Fruit fly (Drosophila melanogaster) whole organism, embryonic: ENCODE results near the gene anchor.
A peak's percentile ranks its signal among the peaks of the same experiment; 100 is the strongest.

ENCODE experiments used
- Adf1 ChIP-seq: fragments of 200-800 bp; sonication (Bioruptor generic); IDR thresholded peaks from 2 replicates; pipeline ENCODE4 v1.3.6; 2022; ENCODE audit warnings: missing biosample characterization, missing genetic modification characterization
- CG10209 ChIP-seq: fragments of 200-800 bp; sonication (Bioruptor generic); optimal IDR thresholded peaks from 3 replicates; lab custom pipeline; 2017; ENCODE audit warnings: missing biosample characterization, mild to moderate bottlenecking, missing genetic modification characterization, missing genetic modification reagents
- CG10274 ChIP-seq: fragments of 200-800 bp; sonication (Bioruptor generic); optimal IDR thresholded peaks from 3 replicates; lab custom pipeline; 2017; ENCODE audit warnings: missing biosample characterization, mild to moderate bottlenecking, missing genetic modification characterization
- CG10543 ChIP-seq: fragments of 200-800 bp; sonication (Bioruptor generic); optimal IDR thresholded peaks from 3 replicates; lab custom pipeline; 2017; ENCODE audit warnings: missing biosample characterization, mild to moderate bottlenecking, missing genetic modification characterization, moderate library complexity
- CG11247 ChIP-seq: fragments of 200-800 bp; sonication (Bioruptor generic); IDR thresholded peaks from 2 replicates; pipeline ENCODE4 v1.3.6; 2022; ENCODE audit warnings: missing biosample characterization, missing genetic modification characterization
- CG11695 ChIP-seq: fragments of 200-800 bp; sonication (Bioruptor generic); IDR thresholded peaks from 3 replicates; pipeline ENCODE4 v1.3.6; 2022; ENCODE audit warnings: missing biosample characterization, missing genetic modification characterization
- CG13894 ChIP-seq: fragments of 200-800 bp; sonication (Bioruptor generic); optimal IDR thresholded peaks from 3 replicates; lab custom pipeline; 2018; ENCODE audit warnings: missing biosample characterization, mild to moderate bottlenecking, missing genetic modification characterization, moderate library complexity
- CG15011 ChIP-seq: fragments of 200-800 bp; sonication (Bioruptor generic); optimal IDR thresholded peaks from 3 replicates; lab custom pipeline; 2018; ENCODE audit warnings: missing biosample characterization, mild to moderate bottlenecking, missing genetic modification characterization
- CG16779 ChIP-seq: fragments of 200-800 bp; sonication (Bioruptor generic); IDR thresholded peaks from 2 replicates; pipeline ENCODE4 v1.3.6; 2022; ENCODE audit warnings: missing biosample characterization, missing genetic modification characterization
- CG17361 ChIP-seq: fragments of 200-800 bp; sonication (Bioruptor generic); IDR thresholded peaks from 3 replicates; pipeline ENCODE4 v1.3.6; 2022; ENCODE audit warnings: missing biosample characterization, missing genetic modification characterization
- CG18764 ChIP-seq: fragments of 200-800 bp; sonication (Bioruptor generic); optimal IDR thresholded peaks from 3 replicates; lab custom pipeline; 2016; ENCODE audit warnings: missing biosample characterization, missing genetic modification characterization
- CG2712 ChIP-seq: fragments of 200-800 bp; optimal IDR thresholded peaks from 3 replicates; lab custom pipeline; 2019; ENCODE audit warnings: missing biosample characterization, mild to moderate bottlenecking, missing genetic modification characterization, moderate library complexity
- CG34376 ChIP-seq: fragments of 200-800 bp; sonication (Bioruptor generic); optimal IDR thresholded peaks from 2 replicates; lab custom pipeline; 2018; ENCODE audit warnings: missing biosample characterization, mild to moderate bottlenecking, missing genetic modification characterization
- CG6272 ChIP-seq: fragments of 200-800 bp; sonication (Bioruptor generic); IDR thresholded peaks from 2 replicates; pipeline ENCODE4 v1.3.6; 2022; ENCODE audit warnings: missing biosample characterization, missing genetic modification characterization
- CG6683 ChIP-seq: fragments of 200-800 bp; sonication (Bioruptor generic); optimal IDR thresholded peaks from 2 replicates; lab custom pipeline; 2017; ENCODE audit warnings: missing biosample characterization, mild to moderate bottlenecking, missing genetic modification characterization, missing genetic modification reagents
- CG6813 ChIP-seq: fragments of 200-800 bp; sonication (Bioruptor generic); optimal IDR thresholded peaks from 2 replicates; lab custom pipeline; 2017; ENCODE audit warnings: missing biosample characterization, missing genetic modification characterization, mild to moderate bottlenecking, moderate library complexity, missing genetic modification reagents
- CG9876 ChIP-seq: fragments of 200-800 bp; sonication (Bioruptor generic); optimal IDR thresholded peaks from 2 replicates; lab custom pipeline; 2016; ENCODE audit warnings: missing biosample characterization, missing genetic modification characterization
- CG9932 ChIP-seq: fragments of 200-800 bp; sonication (Bioruptor generic); IDR thresholded peaks from 2 replicates; pipeline ENCODE4 v1.3.6; 2022; ENCODE audit warnings: missing biosample characterization, missing genetic modification characterization
- CHES-1-like ChIP-seq: fragments of 200-800 bp; sonication (Bioruptor generic); optimal IDR thresholded peaks from 2 replicates; lab custom pipeline; 2016; ENCODE audit warnings: missing biosample characterization, missing genetic modification characterization
- Camta ChIP-seq: fragments of 200-800 bp; sonication (Bioruptor generic); optimal IDR thresholded peaks from 2 replicates; lab custom pipeline; 2016; ENCODE audit warnings: missing biosample characterization, missing genetic modification characterization
- CkIIα-i1 ChIP-seq: fragments of 200-800 bp; sonication (Bioruptor generic); IDR thresholded peaks from 2 replicates; pipeline ENCODE4 v1.3.6; 2022; ENCODE audit warnings: missing biosample characterization, missing genetic modification characterization
- Dek ChIP-seq: fragments of 200-800 bp; sonication (Bioruptor generic); optimal IDR thresholded peaks from 3 replicates; lab custom pipeline; 2019; ENCODE audit warnings: missing biosample characterization, mild to moderate bottlenecking, missing genetic modification characterization, moderate library complexity
- Dip3 ChIP-seq: fragments of 200-800 bp; sonication (Bioruptor generic); optimal IDR thresholded peaks from 3 replicates; lab custom pipeline; 2016; ENCODE audit warnings: missing biosample characterization, missing genetic modification characterization
- ERR ChIP-seq: fragments of 200-800 bp; sonication (Bioruptor generic); optimal IDR thresholded peaks from 2 replicates; lab custom pipeline; 2016; ENCODE audit warnings: missing biosample characterization, missing genetic modification characterization
- Fer3 ChIP-seq: fragments of 200-800 bp; sonication (Bioruptor generic); optimal IDR thresholded peaks from 2 replicates; lab custom pipeline; 2018; ENCODE audit warnings: missing biosample characterization, mild to moderate bottlenecking, missing genetic modification characterization, moderate library complexity
- HLH54F ChIP-seq: fragments of 200-800 bp; sonication (Bioruptor generic); optimal IDR thresholded peaks from 3 replicates; lab custom pipeline; 2016; ENCODE audit warnings: missing biosample characterization, missing genetic modification characterization
- Hand ChIP-seq: fragments of 200-800 bp; sonication (Bioruptor generic); optimal IDR thresholded peaks from 2 replicates; lab custom pipeline; 2017; ENCODE audit warnings: mild to moderate bottlenecking, missing biosample characterization, missing genetic modification reagents, missing genetic modification characterization
- Rfx ChIP-seq: fragments of 200-800 bp; sonication (Bioruptor generic); IDR thresholded peaks from 2 replicates; pipeline ENCODE4 v1.3.6; 2022; ENCODE audit warnings: missing biosample characterization, missing genetic modification characterization
- ac ChIP-seq: fragments of 200-800 bp; sonication (Bioruptor generic); optimal IDR thresholded peaks from 3 replicates; lab custom pipeline; 2017; ENCODE audit warnings: missing biosample characterization, mild to moderate bottlenecking, missing genetic modification characterization
- cato ChIP-seq: fragments of 200-800 bp; sonication (Bioruptor generic); optimal IDR thresholded peaks from 2 replicates; lab custom pipeline; 2016; ENCODE audit warnings: missing biosample characterization, missing genetic modification characterization, borderline replicate concordance
- cwo ChIP-seq: fragments of 200-800 bp; sonication (Bioruptor generic); optimal IDR thresholded peaks from 3 replicates; lab custom pipeline; 2017; ENCODE audit warnings: missing biosample characterization, missing genetic modification characterization, mild to moderate bottlenecking, moderate library complexity, missing genetic modification reagents
- dmrt11E ChIP-seq: fragments of 200-800 bp; sonication (Bioruptor generic); optimal IDR thresholded peaks from 3 replicates; lab custom pipeline; 2018; ENCODE audit warnings: missing biosample characterization, mild to moderate bottlenecking, missing genetic modification characterization, moderate library complexity
- dpn ChIP-seq, 2 experiments: fragments of 200-800 bp; sonication (Bioruptor generic); optimal IDR thresholded peaks; 3 replicates each; lab custom pipeline; 2016; ENCODE audit warnings: missing biosample characterization in 2 of 2, missing genetic modification characterization in 2 of 2
- eve ChIP-seq, 2 experiments: fragments of >200 bp; optimal IDR thresholded peaks; 2 replicates each; lab custom pipeline; 2017; ENCODE audit warnings: missing biosample characterization in 2 of 2, missing genetic modification characterization in 2 of 2
- gro ChIP-seq: fragments of 200-800 bp; sonication (Bioruptor generic); optimal IDR thresholded peaks from 2 replicates; lab custom pipeline; 2016; ENCODE audit warnings: missing biosample characterization, missing genetic modification characterization
- gsb ChIP-seq: fragments of 200-800 bp; sonication (Bioruptor generic); IDR thresholded peaks from 2 replicates; pipeline ENCODE4 v1.3.6; 2022; ENCODE audit warnings: missing biosample characterization, missing genetic modification characterization
- ham ChIP-seq: fragments of 200-800 bp; sonication (Bioruptor generic); IDR thresholded peaks from 2 replicates; pipeline ENCODE4 v1.3.6; 2022; ENCODE audit warnings: missing biosample characterization, missing genetic modification characterization
- hkb ChIP-seq, 2 experiments: fragments of 200-800 bp in 1 of 2; fragments of >200 bp in 1 of 2; sonication (Bioruptor generic) in 1 of 2; IDR thresholded peaks in 1 of 2; optimal IDR thresholded peaks in 1 of 2; 2 replicates each; pipeline versions ENCODE4 v1.3.6 to Lab custom; 2017 to 2022; ENCODE audit warnings: missing biosample characterization in 1 of 2, missing genetic modification characterization in 1 of 2
- insv ChIP-seq, 2 experiments: fragments of 200-800 bp; sonication (Bioruptor generic); optimal IDR thresholded peaks; 3 replicates each; lab custom pipeline; 2016 to 2018; ENCODE audit warnings: missing biosample characterization in 2 of 2, missing genetic modification characterization in 2 of 2
- peb ChIP-seq: fragments of 200-800 bp; sonication (Bioruptor generic); IDR thresholded peaks from 2 replicates; pipeline ENCODE4 v1.3.6; 2022; ENCODE audit warnings: missing biosample characterization, missing genetic modification characterization
- pfk ChIP-seq: fragments of 200-800 bp; sonication (Bioruptor generic); optimal IDR thresholded peaks from 2 replicates; lab custom pipeline; 2018; ENCODE audit warnings: missing biosample characterization, mild to moderate bottlenecking, missing genetic modification characterization, moderate library complexity
- pho ChIP-seq: fragments of 200-800 bp; sonication (Bioruptor generic); optimal IDR thresholded peaks from 2 replicates; lab custom pipeline; 2016; ENCODE audit warnings: missing biosample characterization, missing genetic modification characterization
- schlank ChIP-seq: fragments of 200-800 bp; sonication (Bioruptor generic); optimal IDR thresholded peaks from 2 replicates; lab custom pipeline; 2018; ENCODE audit warnings: missing biosample characterization, mild to moderate bottlenecking, missing genetic modification characterization
- scrt ChIP-seq: fragments of 200-800 bp; sonication (Bioruptor generic); optimal IDR thresholded peaks from 2 replicates; lab custom pipeline; 2018; ENCODE audit warnings: missing biosample characterization, mild to moderate bottlenecking, missing genetic modification characterization, moderate library complexity
- sd ChIP-seq: fragments of 200-800 bp; sonication (Bioruptor generic); optimal IDR thresholded peaks from 3 replicates; lab custom pipeline; 2018; ENCODE audit warnings: missing biosample characterization, mild to moderate bottlenecking, missing genetic modification characterization, moderate library complexity
- sna ChIP-seq: fragments of 200-800 bp; sonication (Bioruptor generic); IDR thresholded peaks from 2 replicates; pipeline ENCODE4 v1.3.6; 2022; ENCODE audit warnings: missing biosample characterization, missing genetic modification characterization; ENCODE audit not compliant: partially characterized antibody
- so ChIP-seq: fragments of 200-800 bp; sonication (Bioruptor generic); IDR thresholded peaks from 3 replicates; pipeline ENCODE4 v1.3.6; 2022; ENCODE audit warnings: missing biosample characterization, missing genetic modification characterization
- sug ChIP-seq: fragments of 200-800 bp; optimal IDR thresholded peaks from 2 replicates; lab custom pipeline; 2019; ENCODE audit warnings: missing biosample characterization, mild to moderate bottlenecking, missing genetic modification characterization, moderate library complexity
- tup ChIP-seq: fragments of 200-800 bp; sonication (Bioruptor generic); optimal IDR thresholded peaks from 2 replicates; lab custom pipeline; 2016; ENCODE audit warnings: missing biosample characterization, mild to moderate bottlenecking, missing genetic modification characterization, moderate library complexity
- vvl ChIP-seq: fragments of 200-800 bp; sonication (Bioruptor generic); IDR thresholded peaks from 2 replicates; pipeline ENCODE4 v1.3.6; 2022; ENCODE audit warnings: missing biosample characterization, missing genetic modification characterization

anchor gene

DNA sequence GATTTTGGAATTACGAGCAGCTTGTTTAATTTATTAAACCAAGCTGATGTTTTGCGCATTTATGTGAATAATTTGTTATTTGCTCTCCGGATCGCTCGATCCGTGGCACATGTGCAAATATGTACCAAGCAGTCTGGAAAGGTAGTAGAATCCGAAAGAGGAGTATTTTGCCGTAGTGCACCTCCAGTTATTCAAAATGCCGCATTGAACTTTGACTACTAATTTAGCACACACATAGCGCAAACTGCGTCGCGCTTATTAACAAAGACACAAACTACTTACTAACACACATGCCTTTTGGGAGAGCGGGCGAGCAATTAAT lies 37.6 kb downstream of the anchor start (continued):
- no peak for TF ChIP-seq ac
- peak; percentile 55 for TF ChIP-seq sd (tag; lab: Kevin White, UChicago)
- peak; percentile 38 for TF ChIP-seq pfk (GFP tag; lab: Kevin White, UChicago)
- TF ChIP-seq CG11695: 0 out of 3 replicates have a peak, but pooled peaks have one; percentile 23
- no peak for TF ChIP-seq dmrt11E (tag; lab: Kevin White, UChicago)
- TF ChIP-seq HLH54F: peak; percentile 15
- no peak for TF ChIP-seq peb (GFP tag; lab: Robert Waterston, UW)
- TF ChIP-seq tup (GFP tag; lab: Kevin White, UChicago): peak; percentile 45
- no peak for TF ChIP-seq CG6272
- TF ChIP-seq sna (GFP tag; lab: Robert Waterston, UW): no peak
- TF ChIP-seq CHES-1-like (GFP tag; lab: Kevin White, UChicago): peak; percentile 51
- TF ChIP-seq CG10543 (GFP tag; lab: Kevin White, UChicago): peak; percentile 75
- TF ChIP-seq Dip3 (GFP tag; lab: Kevin White, UChicago): peak; percentile 53
- peak; percentile 59 for TF ChIP-seq ERR (GFP tag; lab: Kevin White, UChicago)
- TF ChIP-seq Camta (GFP tag; lab: Kevin White, UChicago): peak; percentile 20
- no peak for TF ChIP-seq CG16779
- peak; percentile 19 for TF ChIP-seq Dek (tag; lab: Kevin White, UChicago)
- peak; percentile 49 for TF ChIP-seq CG9932 (GFP tag; lab: Robert Waterston, UW)
- TF ChIP-seq scrt: peak; percentile 37
- 0 out of 2 replicates have a peak, but pooled peaks have one; percentile 31 for TF ChIP-seq vvl (GFP tag; lab: Robert Waterston, UW)
- TF ChIP-seq hkb (optimal IDR thresholded peaks at IDR 0.05; lab: Kevin White, UChicago): no peak
- TF ChIP-seq hkb (GFP tag; IDR thresholded peaks at IDR 0.05; lab: Robert Waterston, UW): 0 out of 2 replicates have a peak, but pooled peaks have one; percentile 37
- no peak; the same call in 1 of the 2 replicates for TF ChIP-seq ham
- peak; percentile 11 for TF ChIP-seq CG10274
- TF ChIP-seq insv (GFP tag; optimal IDR thresholded peaks at IDR 0.05; lab: Kevin White, UChicago): no peak
- peak; percentile 63; the same call in 1 of the 3 replicates for TF ChIP-seq so (GFP tag; lab: Robert Waterston, UW)
- TF ChIP-seq Fer3 (tag; lab: Kevin White, UChicago): peak; percentile 45
- TF ChIP-seq CG17361: no peak
- peak in 1 of 2 experiments; percentile 34 for TF ChIP-seq dpn (GFP tag; optimal IDR thresholded peaks at IDR 0.05; lab: Kevin White, UChicago)
- TF ChIP-seq CkIIα-i1 (GFP tag; lab: Robert Waterston, UW): 0 out of 2 replicates have a peak, but pooled peaks have one; percentile 17
- peak; percentile 73 for TF ChIP-seq schlank (tag; lab: Kevin White, UChicago)
- TF ChIP-seq Rfx: peak; percentile 38; the same call in 1 of the 2 replicates
- peak in 1 of 2 experiments; percentile 29 for TF ChIP-seq eve (GFP tag; optimal IDR thresholded peaks at IDR 0.05; lab: Kevin White, UChicago)
- peak; percentile 25 for TF ChIP-seq Hand
- TF ChIP-seq CG6683 (GFP tag; lab: Kevin White, UChicago): peak; percentile 2
- TF ChIP-seq CG10209 (GFP tag; lab: Kevin White, UChicago): peak; percentile 33
- TF ChIP-seq pho (GFP tag; lab: Kevin White, UChicago): peak; percentile 62
- TF ChIP-seq CG15011 (GFP tag; lab: Kevin White, UChicago): peak; percentile 38
- peak; percentile 60 for TF ChIP-seq gro (GFP tag; lab: Kevin White, UChicago)
- TF ChIP-seq gsb (GFP tag; lab: Robert Waterston, UW): peak; percentile 52; the same call in 1 of the 2 replicates
- 0 out of 2 replicates have a peak, but pooled peaks have one; percentile 44 for TF ChIP-seq CG11247 (GFP tag; lab: Robert Waterston, UW)
- TF ChIP-seq CG9876 (GFP tag; lab: Kevin White, UChicago): peak; percentile 20
- TF ChIP-seq cato: no peak
- peak; percentile 64 for TF ChIP-seq CG6813 (GFP tag; lab: Kevin White, UChicago)
- peak; percentile 64 for TF ChIP-seq CG34376 (GFP tag; lab: Kevin White, UChicago)
- TF ChIP-seq CG2712 (tag; lab: Kevin White, UChicago): no peak
- no peak for TF ChIP-seq CG18764 (GFP tag; lab: Kevin White, UChicago)
- TF ChIP-seq Adf1 (GFP tag; lab: Robert Waterston, UW): peak; percentile 38; the same call in 1 of the 2 replicates
- TF ChIP-seq cwo (GFP tag; lab: Kevin White, UChicago): peak; percentile 56
- peak; percentile 26 for TF ChIP-seq sug
- peak; percentile 84 for TF ChIP-seq CG13894 (tag; lab: Kevin White, UChicago)
